Worm (Caenorhabditis elegans): ENCODE data around the gene C16C8.17.

DNA sequence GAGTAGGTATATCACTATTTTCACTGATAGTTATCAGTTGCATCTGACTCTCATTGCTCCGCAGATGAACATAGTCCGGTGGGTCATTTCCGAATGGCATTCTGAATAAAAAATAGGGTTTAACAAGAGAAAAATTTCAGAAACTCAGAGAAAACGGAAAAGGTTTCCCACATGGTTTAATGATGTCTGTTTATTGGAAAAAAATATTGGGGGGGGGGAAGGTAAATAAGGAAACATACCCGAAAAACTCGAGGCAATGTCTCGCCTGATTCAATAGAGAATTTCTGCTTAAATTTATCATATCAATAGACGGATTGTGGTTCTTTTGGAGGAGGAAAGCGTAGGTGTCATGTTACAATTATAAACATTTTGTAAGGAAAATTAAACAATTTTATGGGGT is 15.2 kb upstream of the C16C8.17 start, which contains the start of gene nep-11:
- TF ChIP-seq ces-1 (GFP tag; optimal IDR thresholded peaks at IDR 0.05) (no peak), pha-4 (tag; optimal IDR thresholded peaks at IDR 0.05) (no peak), nhr-12 (tag; optimal IDR thresholded peaks at IDR 0.05) (no peak), blmp-1 (tag; optimal IDR thresholded peaks at IDR 0.05) (no peak), sptf-1 (tag; optimal IDR thresholded peaks at IDR 0.05) (no peak), mep-1 (tag; optimal IDR thresholded peaks at IDR 0.05) (no peak), flh-1 (GFP tag; optimal IDR thresholded peaks at IDR 0.05) (no peak), nhr-76 (tag; optimal IDR thresholded peaks at IDR 0.05) (no peak), lin-13 (tag; optimal IDR thresholded peaks at IDR 0.05) (no peak), ztf-11 (tag; optimal IDR thresholded peaks at IDR 0.05) (no peak), hlh-1 (tag; optimal IDR thresholded peaks at IDR 0.05) (no peak), cnd-1 (tag; optimal IDR thresholded peaks at IDR 0.05) (no peak), M03D4.4 (tag; optimal IDR thresholded peaks at IDR 0.05) (no peak)
